Worm (Caenorhabditis elegans) whole organism, young adult: ENCODE measurements around the gene cyp-25A6.
A peak's percentile ranks its signal among the peaks of the same experiment; 100 is the strongest.

Experiments used
- B0336.3 ChIP-seq: fragments of 200-800 bp; sonication (Bioruptor generic); IDR thresholded peaks from 2 replicates; pipeline ENCODE4 v1.3.6; 2022; ENCODE audit warnings: missing genetic modification characterization, missing compliant biosample characterization
- C06A6.2 ChIP-seq: fragments of 200-800 bp; sonication (Bioruptor generic); conservative IDR thresholded peaks from 2 replicates; pipeline ENCODE4 v1.3.6; 2022; ENCODE audit warnings: missing genetic modification characterization, missing compliant biosample characterization
- D2030.7 ChIP-seq: fragments of 200-800 bp; sonication (Bioruptor generic); IDR thresholded peaks from 2 replicates; pipeline ENCODE4 v1.3.6; 2022; ENCODE audit warnings: missing genetic modification reagents, missing genetic modification characterization, missing compliant biosample characterization
- F33H1.4 ChIP-seq: fragments of 200-800 bp; sonication (Bioruptor generic); IDR thresholded peaks from 2 replicates; pipeline ENCODE4 v1.3.6; 2022; ENCODE audit warnings: missing genetic modification reagents, missing genetic modification characterization, missing compliant biosample characterization
- F49E8.2 ChIP-seq: sonication (generic microtip); optimal IDR thresholded peaks from 3 replicates; lab custom pipeline; 2017; ENCODE audit warnings: missing genetic modification characterization, mild to moderate bottlenecking, missing compliant biosample characterization, antibody characterized with exemption, moderate library complexity; ENCODE audit not compliant: insufficient read depth
- K11D2.4 ChIP-seq: fragments of 200-800 bp; sonication (Bioruptor generic); IDR thresholded peaks from 2 replicates; pipeline ENCODE4 v1.3.6; 2022; ENCODE audit warnings: missing genetic modification reagents, missing genetic modification characterization, missing compliant biosample characterization
- Y53G8AR.9 ChIP-seq: fragments of 200-800 bp; sonication (Bioruptor generic); conservative IDR thresholded peaks from 2 replicates; pipeline ENCODE4 v1.3.6; 2022; ENCODE audit warnings: missing genetic modification reagents, missing genetic modification characterization, missing compliant biosample characterization
- Y56A3A.18 ChIP-seq: fragments of 200-800 bp; sonication (Bioruptor generic); IDR thresholded peaks from 2 replicates; pipeline ENCODE4 v1.3.6; 2022; ENCODE audit warnings: missing genetic modification reagents, missing genetic modification characterization, missing compliant biosample characterization
- Y67H2A.10 ChIP-seq: fragments of 200-800 bp; sonication (Bioruptor generic); conservative IDR thresholded peaks from 2 replicates; pipeline ENCODE4 v1.3.6; 2022; ENCODE audit warnings: missing genetic modification reagents, missing genetic modification characterization, missing compliant biosample characterization
- Y79H2A.3 ChIP-seq: fragments of 200-800 bp; sonication (Bioruptor generic); conservative IDR thresholded peaks from 2 replicates; pipeline ENCODE4 v1.3.6; 2022; ENCODE audit warnings: missing genetic modification reagents, missing genetic modification characterization, missing compliant biosample characterization
- Y95B8A.8 ChIP-seq: fragments of 200-800 bp; sonication (Bioruptor generic); IDR thresholded peaks from 2 replicates; pipeline ENCODE4 v1.3.6; 2022; ENCODE audit warnings: missing genetic modification reagents, missing genetic modification characterization, missing compliant biosample characterization
- attf-3 ChIP-seq: fragments of 200-800 bp; sonication (Bioruptor generic); conservative IDR thresholded peaks from 2 replicates; pipeline ENCODE4 v1.3.6; 2022; ENCODE audit warnings: missing genetic modification reagents, missing genetic modification characterization, missing compliant biosample characterization
- attf-5 ChIP-seq: fragments of 200-800 bp; sonication (Bioruptor generic); optimal IDR thresholded peaks from 2 replicates; lab custom pipeline; 2018; ENCODE audit warnings: mild to moderate bottlenecking, missing genetic modification characterization, missing compliant biosample characterization
- bed-2 ChIP-seq: fragments of 200-800 bp; sonication (Bioruptor generic); IDR thresholded peaks from 2 replicates; pipeline ENCODE4 v1.3.6; 2022; ENCODE audit warnings: missing genetic modification reagents, missing genetic modification characterization, missing compliant biosample characterization
- ceh-40 ChIP-seq: fragments of 200-800 bp; sonication (Bioruptor generic); IDR thresholded peaks from 2 replicates; pipeline ENCODE4 v1.3.6; 2022; ENCODE audit warnings: missing genetic modification characterization, missing compliant biosample characterization
- ceh-91 ChIP-seq: fragments of 200-800 bp; sonication (Bioruptor generic); IDR thresholded peaks from 2 replicates; pipeline ENCODE4 v1.3.6; 2022; ENCODE audit warnings: missing genetic modification reagents, missing genetic modification characterization, missing compliant biosample characterization
- dox-1 ChIP-seq: fragments of 200-800 bp; sonication (Bioruptor generic); IDR thresholded peaks from 2 replicates; pipeline ENCODE4 v1.3.6; 2022; ENCODE audit warnings: missing genetic modification reagents, missing genetic modification characterization, missing compliant biosample characterization
- egl-18 ChIP-seq: fragments of 200-800 bp; sonication (Bioruptor generic); IDR thresholded peaks from 2 replicates; pipeline ENCODE4 v1.3.6; 2022; ENCODE audit warnings: missing genetic modification reagents, missing genetic modification characterization, missing compliant biosample characterization
- ekl-4 ChIP-seq: fragments of 200-800 bp; sonication (Bioruptor generic); IDR thresholded peaks from 2 replicates; pipeline ENCODE4 v1.3.6; 2022; ENCODE audit warnings: missing genetic modification reagents, missing genetic modification characterization, missing compliant biosample characterization
- hmg-1.2 ChIP-seq: fragments of 200-800 bp; sonication (Bioruptor generic); IDR thresholded peaks from 2 replicates; pipeline ENCODE4 v1.3.6; 2022; ENCODE audit warnings: missing genetic modification reagents, missing genetic modification characterization, missing compliant biosample characterization
- hmg-20 ChIP-seq: fragments of 200-800 bp; sonication (Bioruptor generic); IDR thresholded peaks from 2 replicates; pipeline ENCODE4 v1.3.6; 2022; ENCODE audit warnings: missing genetic modification reagents, missing genetic modification characterization, missing compliant biosample characterization
- hsf-1 ChIP-seq: fragments of 200-800 bp; sonication (Bioruptor generic); IDR thresholded peaks from 2 replicates; pipeline ENCODE4 v1.3.6; 2022; ENCODE audit warnings: missing genetic modification reagents, missing genetic modification characterization, missing compliant biosample characterization
- let-526 ChIP-seq: fragments of 200-800 bp; sonication (Bioruptor generic); IDR thresholded peaks from 2 replicates; pipeline ENCODE4 v1.3.6; 2022; ENCODE audit warnings: missing genetic modification reagents, missing genetic modification characterization, missing compliant biosample characterization
- let-607 ChIP-seq, 2 experiments: fragments of 200-800 bp in 1 of 2; sonication (Bioruptor generic) in 1 of 2; sonication (generic microtip) in 1 of 2; optimal IDR thresholded peaks; 2 replicates each; lab custom pipeline; 2016 to 2018; ENCODE audit warnings: mild to moderate bottlenecking in 2 of 2, missing compliant biosample characterization in 2 of 2, missing genetic modification characterization in 2 of 2, moderate library complexity in 2 of 2, missing genotype in 1 of 2
- lin-26 ChIP-seq: fragments of 200-800 bp; sonication (Bioruptor generic); IDR thresholded peaks from 2 replicates; pipeline ENCODE4 v1.3.6; 2022; ENCODE audit warnings: missing genetic modification reagents, missing genetic modification characterization, missing compliant biosample characterization
- lin-40 ChIP-seq: sonication (generic microtip); optimal IDR thresholded peaks from 2 replicates; lab custom pipeline; 2016; ENCODE audit warnings: missing genetic modification characterization, mild to moderate bottlenecking, missing compliant biosample characterization, missing genotype, missing genetic modification reagents
- lin-54 ChIP-seq: fragments of 200-800 bp; sonication (Bioruptor generic); optimal IDR thresholded peaks from 2 replicates; lab custom pipeline; 2018; ENCODE audit warnings: mild to moderate bottlenecking, missing genetic modification characterization, missing compliant biosample characterization
- lir-1 ChIP-seq: fragments of 200-800 bp; sonication (Bioruptor generic); conservative IDR thresholded peaks from 2 replicates; pipeline ENCODE4 v1.3.6; 2022; ENCODE audit warnings: missing genetic modification reagents, missing genetic modification characterization, missing compliant biosample characterization
- madf-3 ChIP-seq: fragments of 200-800 bp; sonication (Bioruptor generic); IDR thresholded peaks from 2 replicates; pipeline ENCODE4 v1.3.6; 2022; ENCODE audit warnings: missing genetic modification reagents, missing genetic modification characterization, missing compliant biosample characterization
- madf-6 ChIP-seq: fragments of 200-800 bp; sonication (Bioruptor generic); IDR thresholded peaks from 2 replicates; pipeline ENCODE4 v1.3.6; 2022; ENCODE audit warnings: missing genetic modification reagents, missing genetic modification characterization, missing compliant biosample characterization
- mcd-1 ChIP-seq: fragments of 200-800 bp; sonication (Bioruptor generic); IDR thresholded peaks from 2 replicates; pipeline ENCODE4 v1.3.6; 2022; ENCODE audit warnings: missing genetic modification reagents, missing genetic modification characterization, missing compliant biosample characterization
- nfyb-1 ChIP-seq: fragments of 200-800 bp; sonication (Bioruptor generic); IDR thresholded peaks from 2 replicates; pipeline ENCODE4 v1.3.6; 2022; ENCODE audit warnings: missing genetic modification reagents, missing genetic modification characterization, missing compliant biosample characterization
- nhr-80 ChIP-seq: sonication (generic microtip); optimal IDR thresholded peaks from 2 replicates; lab custom pipeline; 2016; ENCODE audit warnings: missing genetic modification characterization, missing compliant biosample characterization
- pbrm-1 ChIP-seq: fragments of 200-800 bp; sonication (Bioruptor generic); IDR thresholded peaks from 2 replicates; pipeline ENCODE4 v1.3.6; 2022; ENCODE audit warnings: missing genetic modification reagents, missing genetic modification characterization, missing compliant biosample characterization
- pha-4 ChIP-seq: fragments of 150-350 bp; sonication (generic microtip); optimal IDR thresholded peaks from 2 replicates; lab custom pipeline; 2014; ENCODE audit warnings: missing biosample characterization, missing genetic modification reagents, missing genetic modification characterization
- rcor-1 ChIP-seq: fragments of 200-800 bp; sonication (Bioruptor generic); IDR thresholded peaks from 2 replicates; pipeline ENCODE4 v1.3.6; 2022; ENCODE audit warnings: missing genetic modification reagents, missing genetic modification characterization, missing compliant biosample characterization
- sea-2 ChIP-seq: fragments of 200-800 bp; sonication (Bioruptor generic); IDR thresholded peaks from 2 replicates; pipeline ENCODE4 v1.3.6; 2022; ENCODE audit warnings: missing genetic modification characterization, missing compliant biosample characterization
- unc-62 ChIP-seq: fragments of 150-350 bp; optimal IDR thresholded peaks from 2 replicates; lab custom pipeline; 2014; ENCODE audit warnings: missing biosample characterization, missing genetic modification reagents, missing genetic modification characterization
- zfh-2 ChIP-seq: fragments of 200-800 bp; sonication (Bioruptor generic); conservative IDR thresholded peaks from 2 replicates; pipeline ENCODE4 v1.3.6; 2022; ENCODE audit warnings: missing genetic modification reagents, missing genetic modification characterization, missing compliant biosample characterization
- ztf-28 ChIP-seq: fragments of 200-800 bp; sonication (Bioruptor generic); IDR thresholded peaks from 2 replicates; pipeline ENCODE4 v1.3.6; 2022; ENCODE audit warnings: missing genetic modification reagents, missing genetic modification characterization, missing compliant biosample characterization

The cyp-25A6 gene

DNA sequence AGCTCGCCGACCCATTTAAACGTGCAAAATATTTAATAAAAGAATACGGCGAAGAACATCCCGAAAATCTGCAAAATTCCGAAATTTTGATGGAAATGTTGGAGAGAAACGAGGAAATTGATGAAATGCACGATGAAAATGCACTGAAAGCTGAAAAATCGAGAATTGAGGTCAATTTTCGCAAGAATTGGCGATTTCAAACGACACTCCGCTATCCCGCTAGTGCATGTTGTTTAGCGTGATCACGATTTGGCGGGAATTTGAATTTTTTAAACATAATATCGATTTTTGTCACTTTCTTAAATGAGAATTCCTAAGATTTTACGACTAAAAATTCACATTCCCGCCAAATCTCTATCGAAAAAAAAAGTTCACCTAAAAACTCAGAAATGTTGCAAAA, 19.7 kb upstream of the cyp-25A6 start:
- no peak for TF ChIP-seq F49E8.2
- peak; percentile 28; the same call in 1 of the 2 replicates for TF ChIP-seq attf-3 (GFP tag; lab: Robert Waterston, UW)
- TF ChIP-seq, all 124 proteins: peak for 1

DNA sequence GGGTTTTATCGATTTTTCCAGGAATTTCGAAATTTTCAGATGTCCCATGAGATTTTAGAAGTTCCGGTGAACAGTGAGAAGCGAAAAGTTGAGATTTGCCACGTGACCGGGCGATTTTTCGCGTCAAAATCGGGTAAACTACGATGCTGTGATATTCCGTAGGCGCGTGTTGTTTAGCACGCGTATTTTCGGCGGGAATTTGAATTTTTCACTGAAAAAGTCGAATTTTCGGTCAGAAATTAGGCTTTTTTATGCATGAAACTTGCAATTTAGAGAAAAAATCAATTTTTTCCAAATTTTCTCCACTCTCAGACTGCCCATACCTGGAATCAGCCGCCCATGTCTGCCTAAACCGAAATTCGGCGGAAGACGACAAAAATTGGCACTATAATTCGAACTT, 18.8 kb upstream of the cyp-25A6 start, which contains the start of gene tsen-34:
Gene tsen-34, plus strand, starts transcription at position 34 of the 400 bp plus-strand sequence.
- TF ChIP-seq lin-26 (GFP tag; lab: Robert Waterston, UW), result 0 out of 2 replicates have a peak, but pooled peaks have one; percentile 16
- TF ChIP-seq Y95B8A.8, result no peak
- no peak for TF ChIP-seq let-607 (tag; optimal IDR thresholded peaks at IDR 0.05; lab: Kevin White, UChicago)
- 0 out of 2 replicates have a peak, but pooled peaks have one; percentile 19 for TF ChIP-seq B0336.3 (GFP tag; lab: Robert Waterston, UW)
- no peak for TF ChIP-seq unc-62 (GFP tag; lab: Kevin White, UChicago)
- TF ChIP-seq mcd-1 (GFP tag; lab: Robert Waterston, UW), result 0 out of 2 replicates have a peak, but pooled peaks have one; percentile 6
- TF ChIP-seq zfh-2 (GFP tag; lab: Robert Waterston, UW), result no peak
- no peak for TF ChIP-seq ekl-4 (GFP tag; lab: Robert Waterston, UW)
- TF ChIP-seq pha-4 (tag; lab: Kevin White, UChicago), result no peak
- no peak for TF ChIP-seq nhr-80 (tag; lab: Kevin White, UChicago)
- TF ChIP-seq Y67H2A.10 (GFP tag; lab: Robert Waterston, UW), result no peak

DNA sequence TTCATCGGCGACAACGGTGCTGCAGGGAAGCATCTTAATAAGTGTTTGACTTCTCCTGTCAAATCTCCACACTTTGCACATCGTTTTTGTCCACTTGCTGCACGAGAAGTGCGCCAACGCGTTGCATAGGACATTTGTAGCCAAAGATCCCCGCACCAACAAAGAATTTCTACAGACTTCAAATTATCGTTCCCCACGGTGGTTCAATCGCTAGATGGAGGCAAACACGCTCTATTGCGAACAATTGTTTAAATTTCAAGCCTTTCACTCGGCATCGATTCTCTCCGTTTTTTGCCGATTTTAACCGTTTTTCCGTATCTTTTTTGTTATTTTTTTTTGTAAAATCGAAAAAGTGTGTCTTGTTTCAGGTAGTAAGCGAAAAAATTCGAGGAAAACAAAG, 17.2 kb upstream of the cyp-25A6 start:
- TF ChIP-seq mcd-1 (GFP tag; lab: Robert Waterston, UW), result peak; percentile 71
- TF ChIP-seq hmg-1.2 (GFP tag; lab: Robert Waterston, UW), result peak; percentile 52; the same call in 1 of the 2 replicates
- 0 out of 2 replicates have a peak, but pooled peaks have one; percentile 12 for TF ChIP-seq attf-3 (GFP tag; lab: Robert Waterston, UW)
- TF ChIP-seq, all 124 proteins: peak for 3; not testable (repeated sequence) for 121

DNA sequence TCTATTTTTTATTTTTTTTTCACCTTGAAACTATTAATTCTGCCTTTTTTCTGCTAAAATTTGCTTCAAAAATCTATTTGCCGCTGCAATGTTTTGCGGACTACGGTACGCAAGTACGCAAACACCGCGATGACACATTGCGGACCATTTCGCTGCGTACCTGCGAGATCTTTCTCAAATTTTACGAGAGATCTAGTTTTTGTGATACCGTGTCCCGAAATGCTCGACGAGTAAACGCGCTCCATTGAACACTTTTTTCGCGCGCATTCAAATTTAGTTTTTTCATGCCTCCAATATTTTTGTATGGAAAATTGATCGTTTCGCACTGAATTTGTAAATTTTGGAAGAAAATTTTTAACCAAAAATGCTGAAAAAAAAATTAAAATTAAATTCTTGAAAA, 12.5 kb upstream of the cyp-25A6 start:
- TF ChIP-seq lir-1 (GFP tag; lab: Robert Waterston, UW) (peak; percentile 43; the same call in 1 of the 2 replicates), Y67H2A.10 (GFP tag; lab: Robert Waterston, UW) (0 out of 2 replicates have a peak, but pooled peaks have one; percentile 44), Y53G8AR.9 (GFP tag; lab: Robert Waterston, UW) (peak; percentile 93), D2030.7 (GFP tag; lab: Robert Waterston, UW) (peak; percentile 21; the same call in 1 of the 2 replicates), let-526 (GFP tag; lab: Robert Waterston, UW) (peak; percentile 81), ceh-40 (GFP tag; lab: Robert Waterston, UW) (0 out of 2 replicates have a peak, but pooled peaks have one; percentile 25), hmg-1.2 (GFP tag; lab: Robert Waterston, UW) (peak; percentile 96), pbrm-1 (peak; percentile 93), ztf-28 (GFP tag; lab: Robert Waterston, UW) (0 out of 2 replicates have a peak, but pooled peaks have one; percentile 56), F33H1.4 (GFP tag; lab: Robert Waterston, UW) (peak; percentile 81), lin-54 (GFP tag; lab: Kevin White, UChicago) (peak; percentile 72), nfyb-1 (GFP tag; lab: Robert Waterston, UW) (peak; percentile 98), C06A6.2 (GFP tag; lab: Robert Waterston, UW) (peak; percentile 89), madf-3 (GFP tag; lab: Robert Waterston, UW) (0 out of 2 replicates have a peak, but pooled peaks have one; percentile 8), K11D2.4 (peak; percentile 96), attf-3 (GFP tag; lab: Robert Waterston, UW) (peak; percentile 81), hsf-1 (GFP tag; lab: Robert Waterston, UW) (peak; percentile 42; the same call in 1 of the 2 replicates), Y79H2A.3 (peak; percentile 75; the same call in 1 of the 2 replicates), Y56A3A.18 (0 out of 2 replicates have a peak, but pooled peaks have one; percentile 51), egl-18 (peak; percentile 82), rcor-1 (GFP tag; lab: Robert Waterston, UW) (peak; percentile 93), dox-1 (GFP tag; lab: Robert Waterston, UW) (peak; percentile 97), ceh-91 (peak; percentile 63; the same call in 1 of the 2 replicates), Y95B8A.8 (peak; percentile 89), lin-40 (tag; lab: Kevin White, UChicago) (peak; percentile 23), sea-2 (peak; percentile 75; the same call in 1 of the 2 replicates), attf-5 (GFP tag; lab: Kevin White, UChicago) (peak; percentile 12), lin-26 (GFP tag; lab: Robert Waterston, UW) (peak; percentile 74; the same call in 1 of the 2 replicates), hmg-20 (GFP tag; lab: Robert Waterston, UW) (peak; percentile 72), ekl-4 (GFP tag; lab: Robert Waterston, UW) (peak; percentile 82), madf-6 (GFP tag; lab: Robert Waterston, UW) (peak; percentile 49), bed-2 (peak; percentile 83)
